Worm (Caenorhabditis elegans) whole organism, midembryonic: ENCODE data around the gene imph-1.

Experiments used
- T22C8.4 ChIP-seq: fragments of 200-800 bp; sonication (Bioruptor generic); IDR thresholded peaks from 2 replicates; pipeline ENCODE4 v1.3.6; 2022; ENCODE audit warnings: missing genetic modification characterization, missing compliant biosample characterization
- cog-1 ChIP-seq: sonication (generic microtip); optimal IDR thresholded peaks from 2 replicates; lab custom pipeline; 2016; ENCODE audit warnings: missing genetic modification characterization, missing compliant biosample characterization
- flt-1 ChIP-seq: fragments of 200-800 bp; sonication (Bioruptor generic); IDR thresholded peaks from 2 replicates; pipeline ENCODE4 v1.3.6; 2022; ENCODE audit warnings: missing genetic modification characterization, missing compliant biosample characterization
- klf-2 ChIP-seq: fragments of 200-800 bp; sonication (Bioruptor generic); conservative IDR thresholded peaks from 2 replicates; pipeline ENCODE4 v1.3.6; 2022; ENCODE audit warnings: missing genetic modification reagents, missing genetic modification characterization, missing compliant biosample characterization
- med-1 ChIP-seq: sonication (generic microtip); optimal IDR thresholded peaks from 2 replicates; lab custom pipeline; 2017; ENCODE audit warnings: missing genetic modification characterization, mild to moderate bottlenecking, missing compliant biosample characterization, antibody characterized with exemption, missing genetic modification reagents; ENCODE audit not compliant: insufficient read depth
- ref-1 ChIP-seq: fragments of 200-800 bp; sonication (Bioruptor generic); conservative IDR thresholded peaks from 2 replicates; pipeline ENCODE4 v1.3.6; 2022; ENCODE audit warnings: missing genetic modification reagents, missing genetic modification characterization, missing compliant biosample characterization
- tab-1 ChIP-seq: fragments of 200-800 bp; sonication (Bioruptor generic); IDR thresholded peaks from 2 replicates; pipeline ENCODE4 v1.3.6; 2022; ENCODE audit warnings: missing genetic modification characterization, missing compliant biosample characterization
- ztf-23 ChIP-seq: fragments of 200-800 bp; sonication (Bioruptor generic); IDR thresholded peaks from 2 replicates; pipeline ENCODE4 v1.3.6; 2022; ENCODE audit warnings: missing genetic modification reagents, missing genetic modification characterization, missing compliant biosample characterization
- ztf-29 ChIP-seq: fragments of 200-800 bp; sonication (Bioruptor generic); IDR thresholded peaks from 2 replicates; pipeline ENCODE4 v1.3.6; 2022; ENCODE audit warnings: missing genetic modification reagents, missing genetic modification characterization, missing compliant biosample characterization

The imph-1 gene

ce11 chrIII:4553316-4553715 is at the start of gene imph-1:
Gene imph-1 (plus strand): TSS chrIII:4553616.
- TF ChIP-seq ztf-23 (GFP tag; lab: Robert Waterston, UW): no peak
- TF ChIP-seq cog-1 (tag; lab: Kevin White, UChicago): no peak
- TF ChIP-seq tab-1 (GFP tag; lab: Robert Waterston, UW): no peak
- no peak for TF ChIP-seq ref-1 (GFP tag; lab: Robert Waterston, UW)
- no peak for TF ChIP-seq ztf-29
- TF ChIP-seq med-1: no peak
- TF ChIP-seq klf-2 (GFP tag; lab: Robert Waterston, UW): no peak
- no peak for TF ChIP-seq T22C8.4 (GFP tag; lab: Robert Waterston, UW)
- no peak for TF ChIP-seq flt-1 (GFP tag; lab: Robert Waterston, UW)

- no peak for TF ChIP-seq T22C8.4 (GFP tag; lab: Robert Waterston, UW)
- TF ChIP-seq klf-2 (GFP tag; lab: Robert Waterston, UW): no peak
- no peak for TF ChIP-seq ref-1 (GFP tag; lab: Robert Waterston, UW)
- TF ChIP-seq flt-1 (GFP tag; lab: Robert Waterston, UW): no peak
- no peak for TF ChIP-seq med-1
- TF ChIP-seq ztf-23 (GFP tag; lab: Robert Waterston, UW): no peak
- TF ChIP-seq tab-1 (GFP tag; lab: Robert Waterston, UW): no peak
- no peak for TF ChIP-seq ztf-29
- TF ChIP-seq cog-1 (tag; lab: Kevin White, UChicago): no peak
Measured at ce11 chrIII:4504358-4504757, 49.1 kb upstream of the imph-1 start.

- TF ChIP-seq cog-1 (tag; lab: Kevin White, UChicago) (no peak), ztf-29 (no peak), tab-1 (GFP tag; lab: Robert Waterston, UW) (no peak), ztf-23 (GFP tag; lab: Robert Waterston, UW) (no peak), klf-2 (GFP tag; lab: Robert Waterston, UW) (no peak), med-1 (no peak), T22C8.4 (GFP tag; lab: Robert Waterston, UW) (no peak), ref-1 (GFP tag; lab: Robert Waterston, UW) (no peak), flt-1 (GFP tag; lab: Robert Waterston, UW) (no peak)
Measured at ce11 chrIII:4504934-4505484, 48.4 kb upstream of the imph-1 start.

- no peak for TF ChIP-seq ref-1 (GFP tag; lab: Robert Waterston, UW)
- TF ChIP-seq flt-1 (GFP tag; lab: Robert Waterston, UW): no peak
- no peak for TF ChIP-seq klf-2 (GFP tag; lab: Robert Waterston, UW)
- TF ChIP-seq ztf-23 (GFP tag; lab: Robert Waterston, UW): no peak
- no peak for TF ChIP-seq med-1
- no peak for TF ChIP-seq ztf-29
- no peak for TF ChIP-seq T22C8.4 (GFP tag; lab: Robert Waterston, UW)
- TF ChIP-seq tab-1 (GFP tag; lab: Robert Waterston, UW): no peak
- TF ChIP-seq cog-1 (tag; lab: Kevin White, UChicago): no peak
Measured at ce11 chrIII:4505726-4506125, 47.7 kb upstream of the imph-1 start.

- TF ChIP-seq T22C8.4 (GFP tag; lab: Robert Waterston, UW) (no peak), ztf-23 (GFP tag; lab: Robert Waterston, UW) (no peak), ref-1 (GFP tag; lab: Robert Waterston, UW) (no peak), med-1 (no peak), cog-1 (tag; lab: Kevin White, UChicago) (no peak), tab-1 (GFP tag; lab: Robert Waterston, UW) (no peak), flt-1 (GFP tag; lab: Robert Waterston, UW) (no peak), ztf-29 (no peak), klf-2 (GFP tag; lab: Robert Waterston, UW) (no peak)
Measured at ce11 chrIII:4506140-4506539, 47.3 kb upstream of the imph-1 start.

ce11 chrIII:4506590-4507128 is 46.8 kb upstream of the imph-1 start:
- no peak for TF ChIP-seq tab-1 (GFP tag; lab: Robert Waterston, UW)
- no peak for TF ChIP-seq ztf-23 (GFP tag; lab: Robert Waterston, UW)
- TF ChIP-seq T22C8.4 (GFP tag; lab: Robert Waterston, UW): no peak
- no peak for TF ChIP-seq klf-2 (GFP tag; lab: Robert Waterston, UW)
- no peak for TF ChIP-seq ref-1 (GFP tag; lab: Robert Waterston, UW)
- no peak for TF ChIP-seq med-1
- no peak for TF ChIP-seq flt-1 (GFP tag; lab: Robert Waterston, UW)
- no peak for TF ChIP-seq cog-1 (tag; lab: Kevin White, UChicago)
- TF ChIP-seq ztf-29: no peak

ce11 chrIII:4508064-4508905 is 45.1 kb upstream of the imph-1 start, which contains the start of the genes cct-5 and F25F2.1:
Gene cct-5 (minus strand): TSS chrIII:4508114.
Gene F25F2.1 (plus strand): TSS chrIII:4508855.
- TF ChIP-seq ztf-23 (GFP tag; lab: Robert Waterston, UW): peak; percentile 62; the same call in 1 of the 2 replicates
- TF ChIP-seq klf-2 (GFP tag; lab: Robert Waterston, UW): no peak
- TF ChIP-seq tab-1 (GFP tag; lab: Robert Waterston, UW): no peak
- TF ChIP-seq cog-1 (tag; lab: Kevin White, UChicago): no peak
- 0 out of 2 replicates have a peak, but pooled peaks have one; percentile 29 for TF ChIP-seq flt-1 (GFP tag; lab: Robert Waterston, UW)

- TF ChIP-seq tab-1 (GFP tag; lab: Robert Waterston, UW) (0 out of 2 replicates have a peak, but pooled peaks have one; percentile 33), ref-1 (GFP tag; lab: Robert Waterston, UW) (0 out of 2 replicates have a peak, but pooled peaks have one; percentile 41), T22C8.4 (GFP tag; lab: Robert Waterston, UW) (no peak)
Measured at ce11 chrIII:4513926-4514325, 39.5 kb upstream of the imph-1 start.

- no peak for TF ChIP-seq cog-1 (tag; lab: Kevin White, UChicago)
- TF ChIP-seq ref-1 (GFP tag; lab: Robert Waterston, UW): no peak
- no peak for TF ChIP-seq klf-2 (GFP tag; lab: Robert Waterston, UW)
- TF ChIP-seq T22C8.4 (GFP tag; lab: Robert Waterston, UW): no peak
- TF ChIP-seq ztf-23 (GFP tag; lab: Robert Waterston, UW): no peak
- TF ChIP-seq med-1: no peak
- no peak for TF ChIP-seq tab-1 (GFP tag; lab: Robert Waterston, UW)
- no peak for TF ChIP-seq flt-1 (GFP tag; lab: Robert Waterston, UW)
Measured at ce11 chrIII:4515173-4515572, 38.2 kb upstream of the imph-1 start.
